Fruit fly (Drosophila melanogaster) whole organism, prepupa: ENCODE results near the gene Or30a.

Source experiments
- CG11294 ChIP-seq: fragments of 200-800 bp; sonication (Bioruptor generic); IDR thresholded peaks from 2 replicates; pipeline ENCODE4 v1.3.6; 2022; ENCODE audit warnings: missing biosample characterization, missing genetic modification characterization
- CG11902 ChIP-seq: fragments of 200-800 bp; sonication (Bioruptor generic); optimal IDR thresholded peaks from 3 replicates; lab custom pipeline; 2016; ENCODE audit warnings: missing biosample characterization, missing genetic modification characterization
- CG1621 ChIP-seq: fragments of 200-800 bp; sonication (Bioruptor generic); optimal IDR thresholded peaks from 3 replicates; lab custom pipeline; 2018; ENCODE audit warnings: missing biosample characterization, mild to moderate bottlenecking, missing genetic modification characterization
- CG16779 ChIP-seq: fragments of 200-800 bp; sonication (Bioruptor generic); optimal IDR thresholded peaks from 3 replicates; lab custom pipeline; 2017; ENCODE audit warnings: missing biosample characterization, mild to moderate bottlenecking, missing genetic modification characterization
- CG31627 ChIP-seq: fragments of 200-800 bp; sonication (Bioruptor generic); optimal IDR thresholded peaks from 3 replicates; lab custom pipeline; 2016; ENCODE audit warnings: missing biosample characterization, missing genetic modification characterization
- CG6163 ChIP-seq: fragments of 200-800 bp; sonication (Bioruptor generic); IDR thresholded peaks from 3 replicates; pipeline ENCODE4 v1.3.6; 2022; ENCODE audit warnings: missing biosample characterization, missing genetic modification characterization
- CG6792 ChIP-seq: fragments of 200-800 bp; sonication (Bioruptor generic); optimal IDR thresholded peaks from 3 replicates; lab custom pipeline; 2016; ENCODE audit warnings: missing biosample characterization, missing genetic modification characterization
- CG6808 ChIP-seq: fragments of 200-800 bp; sonication (Bioruptor generic); optimal IDR thresholded peaks from 3 replicates; lab custom pipeline; 2017; ENCODE audit warnings: missing biosample characterization, missing genetic modification characterization, mild to moderate bottlenecking, moderate library complexity, missing genetic modification reagents
- CG8119 ChIP-seq: fragments of 200-800 bp; sonication (Bioruptor generic); IDR thresholded peaks from 3 replicates; pipeline ENCODE4 v1.3.6; 2022; ENCODE audit warnings: missing biosample characterization, missing genetic modification characterization
- CG8632 ChIP-seq: fragments of 200-800 bp; sonication (Bioruptor generic); optimal IDR thresholded peaks from 3 replicates; lab custom pipeline; 2016; ENCODE audit warnings: missing biosample characterization, missing genetic modification characterization
- Eip93F ChIP-seq: fragments of 200-800 bp; sonication (Bioruptor generic); optimal IDR thresholded peaks from 2 replicates; lab custom pipeline; 2016; ENCODE audit warnings: missing biosample characterization, mild to moderate bottlenecking, missing genetic modification characterization
- Hr39 ChIP-seq: fragments of 200-800 bp; sonication (Bioruptor generic); optimal IDR thresholded peaks from 2 replicates; lab custom pipeline; 2016; ENCODE audit warnings: missing biosample characterization, missing genetic modification characterization
- OdsH ChIP-seq: fragments of 200-800 bp; sonication (Bioruptor generic); optimal IDR thresholded peaks from 3 replicates; lab custom pipeline; 2016; ENCODE audit warnings: missing biosample characterization, missing genetic modification characterization
- Smox ChIP-seq: fragments of 200-800 bp; sonication (Bioruptor generic); optimal IDR thresholded peaks from 3 replicates; lab custom pipeline; 2016; ENCODE audit warnings: missing biosample characterization, missing genetic modification characterization
- Sox102F ChIP-seq: fragments of 200-800 bp; sonication (Bioruptor generic); optimal IDR thresholded peaks from 2 replicates; lab custom pipeline; 2016; ENCODE audit warnings: missing biosample characterization, mild to moderate bottlenecking, missing genetic modification characterization
- Sox14 ChIP-seq: fragments of 200-800 bp; sonication (Bioruptor generic); optimal IDR thresholded peaks from 3 replicates; lab custom pipeline; 2016; ENCODE audit warnings: missing biosample characterization, missing genetic modification characterization
- Sox15 ChIP-seq: fragments of 200-800 bp; sonication (Bioruptor generic); optimal IDR thresholded peaks from 3 replicates; lab custom pipeline; 2016; ENCODE audit warnings: missing biosample characterization, missing genetic modification characterization
- achi ChIP-seq: fragments of 200-800 bp; sonication (Bioruptor generic); optimal IDR thresholded peaks from 3 replicates; lab custom pipeline; 2016; ENCODE audit warnings: missing biosample characterization, missing genetic modification characterization
- cyc ChIP-seq: fragments of 200-800 bp; sonication (Bioruptor generic); optimal IDR thresholded peaks from 3 replicates; lab custom pipeline; 2016; ENCODE audit warnings: missing biosample characterization, missing genetic modification characterization
- dac ChIP-seq: fragments of 200-800 bp; sonication (Bioruptor generic); optimal IDR thresholded peaks from 2 replicates; lab custom pipeline; 2017; ENCODE audit warnings: missing biosample characterization, mild to moderate bottlenecking, missing genetic modification characterization
- dsx ChIP-seq: fragments of 200-800 bp; optimal IDR thresholded peaks from 3 replicates; lab custom pipeline; 2019; ENCODE audit warnings: missing biosample characterization, mild to moderate bottlenecking, missing genetic modification characterization, moderate library complexity; ENCODE audit not compliant: poor library complexity, severe bottlenecking
- eg ChIP-seq: fragments of 200-800 bp; sonication (Bioruptor generic); IDR thresholded peaks from 3 replicates; pipeline ENCODE4 v1.3.6; 2022; ENCODE audit warnings: missing biosample characterization, missing genetic modification characterization
- fd59A ChIP-seq: fragments of 200-800 bp; sonication (Bioruptor generic); optimal IDR thresholded peaks from 2 replicates; lab custom pipeline; 2017; ENCODE audit warnings: missing biosample characterization, mild to moderate bottlenecking, missing genetic modification characterization, missing genetic modification reagents
- fd85E ChIP-seq: fragments of 200-800 bp; sonication (Bioruptor generic); optimal IDR thresholded peaks from 3 replicates; lab custom pipeline; 2016; ENCODE audit warnings: missing biosample characterization, missing genetic modification characterization
- fkh ChIP-seq: fragments of 200-800 bp; sonication (Bioruptor generic); optimal IDR thresholded peaks from 3 replicates; lab custom pipeline; 2017; ENCODE audit warnings: missing biosample characterization, mild to moderate bottlenecking, missing genetic modification characterization, moderate library complexity
- net ChIP-seq: fragments of 200-800 bp; sonication (Bioruptor generic); optimal IDR thresholded peaks from 3 replicates; lab custom pipeline; 2016; ENCODE audit warnings: missing biosample characterization, missing genetic modification characterization
- svp ChIP-seq: fragments of 200-800 bp; sonication (Bioruptor generic); peaks from one replicate; lab custom pipeline; 2016; ENCODE audit warnings: missing biosample characterization, missing genetic modification characterization
- topi ChIP-seq: fragments of 200-800 bp; sonication (Bioruptor generic); optimal IDR thresholded peaks from 3 replicates; lab custom pipeline; 2016; ENCODE audit warnings: missing biosample characterization, missing genetic modification characterization

Gene Or30a

dm6 chr2L:9150112-9150511, 38.5 kb downstream of the Or30a start:
- TF ChIP-seq svp (peak; percentile 3), CG11902 (GFP tag; lab: Kevin White, UChicago) (no peak)

dm6 chr2L:9150805-9151204, 39.2 kb downstream of the Or30a start:
- TF ChIP-seq fkh (GFP tag; lab: Kevin White, UChicago) (no peak), net (no peak), Sox15 (GFP tag; lab: Kevin White, UChicago) (no peak), CG6163 (GFP tag; lab: Robert Waterston, UW) (no peak), CG31627 (GFP tag; lab: Kevin White, UChicago) (no peak), achi (GFP tag; lab: Kevin White, UChicago) (no peak), CG8632 (GFP tag; lab: Kevin White, UChicago) (no peak), CG8119 (GFP tag; lab: Robert Waterston, UW) (no peak), dsx (GFP tag; lab: Kevin White, UChicago) (no peak), dac (no peak), topi (GFP tag; lab: Kevin White, UChicago) (no peak), CG6792 (GFP tag; lab: Kevin White, UChicago) (no peak), Hr39 (GFP tag; lab: Kevin White, UChicago) (no peak), CG11294 (no peak), Eip93F (no peak), fd85E (no peak), cyc (GFP tag; lab: Kevin White, UChicago) (no peak), Sox102F (GFP tag; lab: Kevin White, UChicago) (no peak)

dm6 chr2L:9157770-9158169, 46.2 kb downstream of the Or30a start:
- TF ChIP-seq eg (GFP tag; lab: Robert Waterston, UW) (0 out of 3 replicates have a peak, but pooled peaks have one; percentile 35), CG8632 (GFP tag; lab: Kevin White, UChicago) (no peak)

dm6 chr2L:9158341-9158740, 46.7 kb downstream of the Or30a start:
- TF ChIP-seq Sox14 (peak; percentile 71), cyc (GFP tag; lab: Kevin White, UChicago) (no peak)
- TF ChIP-seq, all 60 proteins: peak for 1

dm6 chr2L:9160090-9160489, 48.5 kb downstream of the Or30a start:
- TF ChIP-seq Sox15 (GFP tag; lab: Kevin White, UChicago) = no peak
- TF ChIP-seq fd59A (GFP tag; lab: Kevin White, UChicago) = no peak
- no peak for TF ChIP-seq CG1621
- no peak for TF ChIP-seq CG16779 (tag; lab: Kevin White, UChicago)
- no peak for TF ChIP-seq eg (GFP tag; lab: Robert Waterston, UW)
- no peak for TF ChIP-seq CG6808 (GFP tag; lab: Kevin White, UChicago)
- no peak for TF ChIP-seq Smox (GFP tag; lab: Kevin White, UChicago)
- no peak for TF ChIP-seq OdsH
